Fruit fly (Drosophila melanogaster) whole organism, embryonic: ENCODE results near the gene CG13603.

ENCODE experiments used
- BEAF-32 ChIP-seq: fragments of 200-800 bp; sonication (Bioruptor generic); optimal IDR thresholded peaks from 3 replicates; lab custom pipeline; 2017; ENCODE audit warnings: missing biosample characterization, missing genetic modification characterization, mild to moderate bottlenecking, moderate library complexity, missing genetic modification reagents
- Bgb ChIP-seq: fragments of 200-800 bp; sonication (Bioruptor generic); IDR thresholded peaks from 2 replicates; pipeline ENCODE4 v1.3.6; 2022; ENCODE audit warnings: missing biosample characterization, missing genetic modification characterization; ENCODE audit not compliant: partially characterized antibody
- CG10267 ChIP-seq: fragments of 200-800 bp; sonication (Bioruptor generic); optimal IDR thresholded peaks from 2 replicates; lab custom pipeline; 2018; ENCODE audit warnings: missing biosample characterization, mild to moderate bottlenecking, missing genetic modification characterization, moderate library complexity
- CG11085 ChIP-seq: fragments of 200-800 bp; sonication (Bioruptor generic); IDR thresholded peaks from 2 replicates; pipeline ENCODE4 v1.3.6; 2022; ENCODE audit warnings: missing biosample characterization, missing genetic modification characterization
- CG12104 ChIP-seq: fragments of 200-800 bp; sonication (Bioruptor generic); optimal IDR thresholded peaks from 3 replicates; lab custom pipeline; 2016; ENCODE audit warnings: missing biosample characterization, missing genetic modification characterization
- CG13287 ChIP-seq: fragments of 200-800 bp; sonication (Bioruptor generic); IDR thresholded peaks from 2 replicates; pipeline ENCODE4 v1.3.6; 2022; ENCODE audit warnings: missing biosample characterization, missing genetic modification characterization; ENCODE audit not compliant: partially characterized antibody
- CG14441 ChIP-seq: fragments of 200-800 bp; sonication (Bioruptor generic); IDR thresholded peaks from 2 replicates; pipeline ENCODE4 v1.3.6; 2022; ENCODE audit warnings: missing biosample characterization, missing genetic modification characterization
- CG15601 ChIP-seq: fragments of 200-800 bp; sonication (Bioruptor generic); optimal IDR thresholded peaks from 3 replicates; lab custom pipeline; 2019; ENCODE audit warnings: missing biosample characterization, mild to moderate bottlenecking, missing genetic modification characterization, moderate library complexity
- CG17802 ChIP-seq: fragments of 200-800 bp; sonication (Bioruptor generic); optimal IDR thresholded peaks from 2 replicates; lab custom pipeline; 2018; ENCODE audit warnings: missing biosample characterization, mild to moderate bottlenecking, missing genetic modification characterization, moderate library complexity
- CG2116 ChIP-seq: fragments of 200-800 bp; sonication (Bioruptor generic); optimal IDR thresholded peaks from 3 replicates; lab custom pipeline; 2018; ENCODE audit warnings: missing biosample characterization, mild to moderate bottlenecking, missing genetic modification characterization
- CG3995 ChIP-seq: fragments of 200-800 bp; sonication (Bioruptor generic); optimal IDR thresholded peaks from 3 replicates; lab custom pipeline; 2016; ENCODE audit warnings: missing biosample characterization, missing genetic modification characterization
- CG8290 ChIP-seq, 3 experiments: fragments of 200-800 bp; sonication (Bioruptor generic); optimal IDR thresholded peaks; 2 replicates each; lab custom pipeline; 2016 to 2019; ENCODE audit warnings: missing biosample characterization in 3 of 3, missing genetic modification characterization in 3 of 3, mild to moderate bottlenecking in 2 of 3, moderate library complexity in 1 of 3
- CG9932 ChIP-seq: fragments of 200-800 bp; sonication (Bioruptor generic); IDR thresholded peaks from 2 replicates; pipeline ENCODE4 v1.3.6; 2022; ENCODE audit warnings: missing biosample characterization, missing genetic modification characterization
- CoRest ChIP-seq: fragments of 200-800 bp; sonication (Bioruptor generic); optimal IDR thresholded peaks from 3 replicates; lab custom pipeline; 2018; ENCODE audit warnings: missing biosample characterization, mild to moderate bottlenecking, missing genetic modification characterization, moderate library complexity
- Dip2 ChIP-seq: fragments of 200-800 bp; sonication (Bioruptor generic); IDR thresholded peaks from 2 replicates; pipeline ENCODE4 v1.3.6; 2022; ENCODE audit warnings: missing biosample characterization, missing genetic modification characterization
- Dll ChIP-seq: fragments of 200-800 bp; sonication (Bioruptor generic); IDR thresholded peaks from 4 replicates; pipeline ENCODE4 v1.3.6; 2022; ENCODE audit warnings: missing biosample characterization, missing genetic modification characterization; ENCODE audit not compliant: partially characterized antibody
- Dref ChIP-seq: fragments of 200-800 bp; sonication (Bioruptor generic); IDR thresholded peaks from 2 replicates; pipeline ENCODE4 v1.3.6; 2022; ENCODE audit warnings: missing biosample characterization, missing genetic modification characterization
- Drgx ChIP-seq: fragments of 200-800 bp; sonication (Bioruptor generic); IDR thresholded peaks from 2 replicates; pipeline ENCODE4 v1.3.6; 2022; ENCODE audit warnings: missing biosample characterization, missing genetic modification characterization
- Fer1 ChIP-seq: fragments of 200-800 bp; sonication (Bioruptor generic); optimal IDR thresholded peaks from 2 replicates; lab custom pipeline; 2017; ENCODE audit warnings: missing biosample characterization, mild to moderate bottlenecking, missing genetic modification characterization
- Fer3 ChIP-seq: fragments of 200-800 bp; sonication (Bioruptor generic); optimal IDR thresholded peaks from 2 replicates; lab custom pipeline; 2018; ENCODE audit warnings: missing biosample characterization, mild to moderate bottlenecking, missing genetic modification characterization, moderate library complexity
- MBD-R2 ChIP-seq: fragments of 200-800 bp; sonication (Bioruptor generic); IDR thresholded peaks from 2 replicates; pipeline ENCODE4 v1.3.6; 2022; ENCODE audit warnings: missing biosample characterization, missing genetic modification characterization
- MTF-1 ChIP-seq: fragments of 200-800 bp; sonication (Bioruptor generic); optimal IDR thresholded peaks from 2 replicates; lab custom pipeline; 2018; ENCODE audit warnings: missing biosample characterization, mild to moderate bottlenecking, missing genetic modification characterization, borderline replicate concordance
- Mes4 ChIP-seq: fragments of 200-800 bp; sonication (Bioruptor generic); optimal IDR thresholded peaks from 2 replicates; lab custom pipeline; 2016; ENCODE audit warnings: missing biosample characterization, missing genetic modification characterization
- Mrtf ChIP-seq: fragments of 200-800 bp; sonication (Bioruptor generic); IDR thresholded peaks from 3 replicates; pipeline ENCODE4 v1.3.6; 2022; ENCODE audit warnings: missing biosample characterization, missing genetic modification characterization
- Oaz ChIP-seq: fragments of 200-800 bp; sonication (Bioruptor generic); IDR thresholded peaks from 2 replicates; pipeline ENCODE4 v1.3.6; 2022; ENCODE audit warnings: missing biosample characterization, missing genetic modification characterization
- Opbp ChIP-seq: fragments of 200-800 bp; sonication (Bioruptor generic); IDR thresholded peaks from 3 replicates; pipeline ENCODE4 v1.3.6; 2022; ENCODE audit warnings: missing biosample characterization, missing genetic modification characterization; ENCODE audit not compliant: partially characterized antibody
- amos ChIP-seq: fragments of 200-800 bp; sonication (Bioruptor generic); IDR thresholded peaks from 2 replicates; pipeline ENCODE4 v1.3.6; 2022; ENCODE audit warnings: missing biosample characterization, missing genetic modification characterization; ENCODE audit not compliant: partially characterized antibody
- bbx ChIP-seq: fragments of 200-800 bp; sonication (Bioruptor generic); IDR thresholded peaks from 2 replicates; pipeline ENCODE4 v1.3.6; 2022; ENCODE audit warnings: missing biosample characterization, missing genetic modification characterization; ENCODE audit not compliant: partially characterized antibody
- cas ChIP-seq: fragments of 200-800 bp; sonication (Bioruptor generic); IDR thresholded peaks from 2 replicates; pipeline ENCODE4 v1.3.6; 2022; ENCODE audit warnings: missing biosample characterization, missing genetic modification characterization
- caup ChIP-seq: fragments of 200-800 bp; sonication (Bioruptor generic); optimal IDR thresholded peaks from 3 replicates; lab custom pipeline; 2017; ENCODE audit warnings: missing biosample characterization, mild to moderate bottlenecking, missing genetic modification characterization, moderate library complexity; ENCODE audit not compliant: severe bottlenecking
- croc ChIP-seq: fragments of 200-800 bp; sonication (Bioruptor generic); conservative IDR thresholded peaks from 3 replicates; pipeline ENCODE4 v1.3.6; 2022; ENCODE audit warnings: missing biosample characterization, missing genetic modification characterization
- crp ChIP-seq, 2 experiments: fragments of 200-800 bp; sonication (Bioruptor generic); optimal IDR thresholded peaks; 2 replicates in 1 of 2; 3 replicates in 1 of 2; lab custom pipeline; 2017; ENCODE audit warnings: missing biosample characterization in 2 of 2, missing genetic modification characterization in 2 of 2, mild to moderate bottlenecking in 1 of 2, moderate library complexity in 1 of 2
- dysf ChIP-seq: fragments of 200-800 bp; sonication (Bioruptor generic); IDR thresholded peaks from 3 replicates; pipeline ENCODE4 v1.3.6; 2022; ENCODE audit warnings: missing biosample characterization, missing genetic modification characterization
- en ChIP-seq: fragments of 200-800 bp; sonication (Bioruptor generic); optimal IDR thresholded peaks from 2 replicates; lab custom pipeline; 2016; ENCODE audit warnings: missing biosample characterization, missing genetic modification characterization
- fd96Cb ChIP-seq: fragments of 200-800 bp; sonication (Bioruptor generic); optimal IDR thresholded peaks from 2 replicates; lab custom pipeline; 2018; ENCODE audit warnings: missing biosample characterization, mild to moderate bottlenecking, missing genetic modification characterization, moderate library complexity
- gfzf ChIP-seq: fragments of 200-800 bp; sonication (Bioruptor generic); optimal IDR thresholded peaks from 2 replicates; lab custom pipeline; 2016; ENCODE audit warnings: missing biosample characterization, mild to moderate bottlenecking, missing genetic modification characterization, moderate library complexity
- knrl ChIP-seq: fragments of 200-800 bp; sonication (Bioruptor generic); IDR thresholded peaks from 3 replicates; pipeline ENCODE4 v1.3.6; 2022; ENCODE audit warnings: missing biosample characterization, missing genetic modification characterization; ENCODE audit not compliant: partially characterized antibody
- lov ChIP-seq, 2 experiments: fragments of 200-800 bp in 1 of 2; fragments of >200 bp in 1 of 2; sonication (Bioruptor generic) in 1 of 2; IDR thresholded peaks in 1 of 2; optimal IDR thresholded peaks in 1 of 2; 2 replicates in 1 of 2; 3 replicates in 1 of 2; pipeline versions ENCODE4 v1.3.6 to Lab custom; 2017 to 2022; ENCODE audit warnings: missing biosample characterization in 1 of 2, missing genetic modification characterization in 1 of 2
- luna ChIP-seq: fragments of 200-800 bp; sonication (Bioruptor generic); optimal IDR thresholded peaks from 2 replicates; lab custom pipeline; 2016; ENCODE audit warnings: missing biosample characterization, missing genetic modification characterization
- pzg ChIP-seq: fragments of 200-800 bp; sonication (Bioruptor generic); optimal IDR thresholded peaks from 3 replicates; lab custom pipeline; 2018; ENCODE audit warnings: missing biosample characterization, mild to moderate bottlenecking, missing genetic modification characterization, moderate library complexity
- rib ChIP-seq: fragments of 200-800 bp; sonication (Bioruptor generic); IDR thresholded peaks from 2 replicates; pipeline ENCODE4 v1.3.6; 2022; ENCODE audit warnings: missing biosample characterization, missing genetic modification characterization
- row ChIP-seq: fragments of 200-800 bp; sonication (Bioruptor generic); IDR thresholded peaks from 3 replicates; pipeline ENCODE4 v1.3.6; 2022; ENCODE audit warnings: missing biosample characterization, missing genetic modification characterization
- sens ChIP-seq: fragments of 200-800 bp; sonication (Bioruptor generic); peaks from one replicate; lab custom pipeline; 2016; ENCODE audit warnings: missing biosample characterization, missing genetic modification characterization
- sima ChIP-seq: fragments of 200-800 bp; sonication (Bioruptor generic); optimal IDR thresholded peaks from 2 replicates; lab custom pipeline; 2016; ENCODE audit warnings: missing biosample characterization, missing genetic modification characterization
- stwl ChIP-seq: fragments of 200-800 bp; sonication (Bioruptor generic); optimal IDR thresholded peaks from 3 replicates; lab custom pipeline; 2018; ENCODE audit warnings: missing biosample characterization, mild to moderate bottlenecking, missing genetic modification characterization, moderate library complexity
- sug ChIP-seq: fragments of 200-800 bp; optimal IDR thresholded peaks from 2 replicates; lab custom pipeline; 2019; ENCODE audit warnings: missing biosample characterization, mild to moderate bottlenecking, missing genetic modification characterization, moderate library complexity
- tna ChIP-seq: fragments of 200-800 bp; sonication (Bioruptor generic); IDR thresholded peaks from 2 replicates; pipeline ENCODE4 v1.3.6; 2022; ENCODE audit warnings: missing biosample characterization, missing genetic modification characterization; ENCODE audit not compliant: partially characterized antibody
- vfl ChIP-seq: fragments of 200-800 bp; sonication (Bioruptor generic); optimal IDR thresholded peaks from 2 replicates; lab custom pipeline; 2016; ENCODE audit warnings: missing biosample characterization, missing genetic modification characterization
- wek ChIP-seq: fragments of 200-800 bp; sonication (Bioruptor generic); optimal IDR thresholded peaks from 3 replicates; lab custom pipeline; 2018; ENCODE audit warnings: missing biosample characterization, mild to moderate bottlenecking, missing genetic modification characterization, moderate library complexity
- zfh2 ChIP-seq: fragments of 200-800 bp; sonication (Bioruptor generic); optimal IDR thresholded peaks from 2 replicates; lab custom pipeline; 2016; ENCODE audit warnings: missing biosample characterization, missing genetic modification characterization

Gene CG13603

dm6 chr3R:23995460-23995859, 9.1 kb upstream of the CG13603 start, which contains the start of gene CG33108 (continued):
- TF ChIP-seq CG3995 (GFP tag; lab: Kevin White, UChicago) (peak; percentile 57), Dll (GFP tag; lab: Robert Waterston, UW) (peak; percentile 33; the same call in 1 of the 4 replicates), wek (no peak), fd96Cb (tag; lab: Kevin White, UChicago) (no peak), CG13287 (peak; percentile 31; the same call in 1 of the 2 replicates), Mrtf (GFP tag; lab: Robert Waterston, UW) (no peak), croc (no peak), Drgx (GFP tag; lab: Robert Waterston, UW) (no peak), Dref (GFP tag; lab: Robert Waterston, UW) (peak; percentile 60), gfzf (peak; percentile 3), Opbp (GFP tag; lab: Robert Waterston, UW) (0 out of 3 replicates have a peak, but pooled peaks have one; percentile 39), CG15601 (tag; lab: Kevin White, UChicago) (no peak), caup (GFP tag; lab: Kevin White, UChicago) (no peak), Bgb (GFP tag; lab: Robert Waterston, UW) (peak; percentile 24; the same call in 1 of the 2 replicates), CG17802 (peak; percentile 44), MBD-R2 (GFP tag; lab: Robert Waterston, UW) (peak; percentile 38; the same call in 1 of the 2 replicates), CG8290 (GFP tag; optimal IDR thresholded peaks at IDR 0.05; lab: Kevin White, UChicago) (no peak), CG8290 (tag; optimal IDR thresholded peaks at IDR 0.05; lab: Kevin White, UChicago) (peak in 1 of 2 experiments; percentile 18), bbx (GFP tag; lab: Robert Waterston, UW) (peak; percentile 36; the same call in 1 of the 2 replicates), CG9932 (GFP tag; lab: Robert Waterston, UW) (no peak; the same call in 1 of the 2 replicates), stwl (peak; percentile 30), row (GFP tag; lab: Robert Waterston, UW) (peak; percentile 50; the same call in 2 of the 3 replicates), amos (GFP tag; lab: Robert Waterston, UW) (peak; percentile 19; the same call in 1 of the 2 replicates), CG10267 (tag; lab: Kevin White, UChicago) (peak; percentile 8), tna (GFP tag; lab: Robert Waterston, UW) (peak; percentile 14; the same call in 1 of the 2 replicates), pzg (GFP tag; lab: Kevin White, UChicago) (peak; percentile 34), BEAF-32 (GFP tag; lab: Kevin White, UChicago) (peak; percentile 7), Dip2 (GFP tag; lab: Robert Waterston, UW) (no peak), MTF-1 (no peak), crp (GFP tag; optimal IDR thresholded peaks at IDR 0.05; lab: Kevin White, UChicago) (peak; percentile 10 to 78), sug (tag; lab: Kevin White, UChicago) (peak; percentile 37), sima (no peak), CG12104 (GFP tag; lab: Kevin White, UChicago) (no peak), CoRest (tag; lab: Kevin White, UChicago) (no peak), CG2116 (peak; percentile 19)

- TF ChIP-seq Mes4, result no peak
- no peak for TF ChIP-seq en (GFP tag; lab: Kevin White, UChicago)
- TF ChIP-seq Fer3, result no peak
- no peak for TF ChIP-seq CG11085 (GFP tag; lab: Robert Waterston, UW)
- TF ChIP-seq zfh2, result no peak
- no peak for TF ChIP-seq sens (GFP tag; lab: Kevin White, UChicago)
- TF ChIP-seq cas (GFP tag; lab: Robert Waterston, UW), result no peak
- no peak for TF ChIP-seq lov (optimal IDR thresholded peaks at IDR 0.05; lab: Kevin White, UChicago)
- no peak for TF ChIP-seq lov (GFP tag; IDR thresholded peaks at IDR 0.05; lab: Robert Waterston, UW)
- TF ChIP-seq CG3995 (GFP tag; lab: Kevin White, UChicago), result no peak
- TF ChIP-seq vfl (GFP tag; lab: Kevin White, UChicago), result no peak
- TF ChIP-seq CG14441, result no peak
- TF ChIP-seq luna (GFP tag; lab: Kevin White, UChicago), result no peak
- TF ChIP-seq Oaz (GFP tag; lab: Robert Waterston, UW), result no peak
- TF ChIP-seq Fer1 (GFP tag; lab: Kevin White, UChicago), result no peak
- TF ChIP-seq rib (GFP tag; lab: Robert Waterston, UW), result no peak
- no peak for TF ChIP-seq dysf (GFP tag; lab: Robert Waterston, UW)
- no peak for TF ChIP-seq knrl (GFP tag; lab: Robert Waterston, UW)
Measured at dm6 chr3R:23994578-23994977, 8.2 kb upstream of the CG13603 start.
